Fruit fly (Drosophila melanogaster) whole organism: ENCODE measurements around the gene Dpy-30L1.

Source experiments
- CG8478 ChIP-seq: fragments of >200 bp; optimal IDR thresholded peaks from 2 replicates; lab custom pipeline; 2018; ENCODE audit warnings: inconsistent platforms
- Dll ChIP-seq: fragments of >200 bp; optimal IDR thresholded peaks from 2 replicates; lab custom pipeline; 2017
- psq ChIP-seq: fragments of >200 bp; optimal IDR thresholded peaks from 2 replicates; lab custom pipeline; 2017

DNA sequence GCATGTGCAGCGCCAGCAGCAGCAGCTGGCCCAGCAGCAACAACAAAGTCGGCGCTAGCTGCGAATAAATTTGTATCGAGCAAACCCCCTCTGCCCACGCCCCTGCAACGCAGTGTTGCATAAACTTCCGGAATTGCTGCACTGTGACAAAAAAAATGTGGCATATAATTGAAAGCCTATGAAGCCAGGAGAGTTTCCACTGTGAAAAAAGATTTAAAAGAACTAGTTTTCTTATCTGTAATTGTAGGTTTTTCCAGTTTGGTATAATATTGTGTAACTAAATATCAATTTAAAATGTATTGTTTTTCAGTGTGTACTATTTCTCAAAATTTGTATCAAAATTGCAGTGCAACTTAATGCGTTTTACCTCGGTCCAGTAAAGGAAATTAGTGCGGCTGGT is 15.8 kb downstream of the Dpy-30L1 start:
- TF ChIP-seq Dll (lab: Kevin White, UChicago) (no peak), psq (lab: Kevin White, UChicago) (no peak), CG8478 (no peak)
